Worm (Caenorhabditis elegans) whole organism, late embryonic: ENCODE data around the gene C28G1.2.
A peak's percentile ranks its signal among the peaks of the same experiment; 100 is the strongest.

Experiments
- K02D7.2 ChIP-seq: sonication (generic microtip); optimal IDR thresholded peaks from 2 replicates; lab custom pipeline; 2017; ENCODE audit warnings: mild to moderate bottlenecking, missing genetic modification characterization, missing compliant biosample characterization
- Y22D7AL.16 ChIP-seq: sonication (generic microtip); optimal IDR thresholded peaks from 2 replicates; lab custom pipeline; 2016; ENCODE audit warnings: missing genetic modification characterization, missing compliant biosample characterization
- ceh-18 ChIP-seq: sonication (generic microtip); optimal IDR thresholded peaks from 2 replicates; lab custom pipeline; 2016; ENCODE audit warnings: missing genetic modification characterization, missing compliant biosample characterization
- ceh-19 ChIP-seq: fragments of 200-800 bp; sonication (Bioruptor generic); optimal IDR thresholded peaks from 2 replicates; lab custom pipeline; 2018; ENCODE audit warnings: mild to moderate bottlenecking, missing genetic modification characterization, missing compliant biosample characterization
- ceh-22 ChIP-seq: sonication (generic microtip); optimal IDR thresholded peaks from 2 replicates; lab custom pipeline; 2017; ENCODE audit warnings: missing biosample characterization, missing genetic modification characterization
- ceh-31 ChIP-seq: sonication (generic microtip); optimal IDR thresholded peaks from 2 replicates; lab custom pipeline; 2016; ENCODE audit warnings: missing genetic modification characterization, missing compliant biosample characterization
- ceh-34 ChIP-seq: sonication (generic microtip); optimal IDR thresholded peaks from 2 replicates; lab custom pipeline; 2016; ENCODE audit warnings: mild to moderate bottlenecking, missing genetic modification characterization, missing compliant biosample characterization
- che-1 ChIP-seq: sonication (generic microtip); optimal IDR thresholded peaks from 2 replicates; lab custom pipeline; 2016; ENCODE audit warnings: mild to moderate bottlenecking, missing genetic modification characterization, missing compliant biosample characterization
- dve-1 ChIP-seq: sonication (generic microtip); optimal IDR thresholded peaks from 2 replicates; lab custom pipeline; 2017; ENCODE audit warnings: antibody characterized with exemption, mild to moderate bottlenecking, missing genetic modification characterization, missing compliant biosample characterization
- elt-4 ChIP-seq: sonication (generic microtip); optimal IDR thresholded peaks from 2 replicates; lab custom pipeline; 2016; ENCODE audit warnings: missing genetic modification characterization, missing compliant biosample characterization
- fkh-10 ChIP-seq: fragments of 150-350 bp; optimal IDR thresholded peaks from 2 replicates; lab custom pipeline; 2014; ENCODE audit warnings: missing biosample characterization, missing genetic modification reagents, missing genetic modification characterization
- hlh-15 ChIP-seq: sonication (generic microtip); optimal IDR thresholded peaks from 2 replicates; lab custom pipeline; 2016; ENCODE audit warnings: missing genetic modification characterization, missing compliant biosample characterization
- hlh-30 ChIP-seq: sonication (generic microtip); optimal IDR thresholded peaks from 2 replicates; lab custom pipeline; 2017; ENCODE audit warnings: antibody characterized with exemption, missing genetic modification characterization, missing compliant biosample characterization; ENCODE audit not compliant: insufficient read depth
- hlh-6 ChIP-seq: sonication (generic microtip); optimal IDR thresholded peaks from 2 replicates; lab custom pipeline; 2016; ENCODE audit warnings: missing genotype, missing genetic modification characterization, missing compliant biosample characterization
- hlh-8 ChIP-seq: sonication (generic microtip); optimal IDR thresholded peaks from 2 replicates; lab custom pipeline; 2016; ENCODE audit warnings: missing genotype, missing genetic modification characterization, missing compliant biosample characterization
- madf-2 ChIP-seq: sonication (generic microtip); optimal IDR thresholded peaks from 2 replicates; lab custom pipeline; 2017; ENCODE audit warnings: missing genetic modification characterization, missing compliant biosample characterization
- mec-3 ChIP-seq: sonication (generic microtip); optimal IDR thresholded peaks from 2 replicates; lab custom pipeline; 2016; ENCODE audit warnings: borderline replicate concordance, missing genetic modification characterization, missing compliant biosample characterization
- nfya-1 ChIP-seq: sonication (generic microtip); optimal IDR thresholded peaks from 2 replicates; lab custom pipeline; 2017; ENCODE audit warnings: missing genetic modification characterization, mild to moderate bottlenecking, missing compliant biosample characterization, antibody characterized with exemption, moderate library complexity
- npax-4 ChIP-seq: sonication (generic microtip); optimal IDR thresholded peaks from 2 replicates; lab custom pipeline; 2016; ENCODE audit warnings: missing genetic modification characterization, missing compliant biosample characterization
- odd-2 ChIP-seq: sonication (generic microtip); optimal IDR thresholded peaks from 2 replicates; lab custom pipeline; 2017; ENCODE audit warnings: antibody characterized with exemption, mild to moderate bottlenecking, missing genetic modification characterization, missing compliant biosample characterization
- pag-3 ChIP-seq: sonication (generic microtip); optimal IDR thresholded peaks from 2 replicates; lab custom pipeline; 2016; ENCODE audit warnings: missing compliant biosample characterization, missing genetic modification characterization, borderline replicate concordance
- pha-2 ChIP-seq: sonication (generic microtip); optimal IDR thresholded peaks from 2 replicates; lab custom pipeline; 2017; ENCODE audit warnings: mild to moderate bottlenecking, missing genetic modification characterization, missing compliant biosample characterization
- pqm-1 ChIP-seq: sonication (generic microtip); optimal IDR thresholded peaks from 2 replicates; lab custom pipeline; 2016; ENCODE audit warnings: missing genetic modification characterization, missing compliant biosample characterization
- ref-2 ChIP-seq: sonication (generic microtip); optimal IDR thresholded peaks from 2 replicates; lab custom pipeline; 2016; ENCODE audit warnings: missing genetic modification characterization, missing compliant biosample characterization
- rnt-1 ChIP-seq: sonication (generic microtip); optimal IDR thresholded peaks from 2 replicates; lab custom pipeline; 2016; ENCODE audit warnings: missing genetic modification characterization, missing compliant biosample characterization
- sdc-2 ChIP-seq: sonication (generic microtip); optimal IDR thresholded peaks from 2 replicates; lab custom pipeline; 2016; ENCODE audit warnings: missing genotype, missing genetic modification characterization, missing compliant biosample characterization
- sox-2 ChIP-seq: fragments of 200-800 bp; sonication (Bioruptor generic); IDR thresholded peaks from 2 replicates; pipeline ENCODE4 v1.3.6; 2022; ENCODE audit warnings: missing genetic modification reagents, missing genetic modification characterization, missing compliant biosample characterization
- sox-4 ChIP-seq: sonication (generic microtip); optimal IDR thresholded peaks from 2 replicates; lab custom pipeline; 2017; ENCODE audit warnings: mild to moderate bottlenecking, missing genetic modification characterization, inconsistent platforms, missing compliant biosample characterization
- syd-9 ChIP-seq: sonication (generic microtip); optimal IDR thresholded peaks from 2 replicates; lab custom pipeline; 2016; ENCODE audit warnings: mild to moderate bottlenecking, missing genetic modification characterization, moderate library complexity, missing compliant biosample characterization
- tbx-7 ChIP-seq: sonication (generic microtip); optimal IDR thresholded peaks from 2 replicates; lab custom pipeline; 2016; ENCODE audit warnings: missing genotype, missing genetic modification characterization, missing compliant biosample characterization
- ttx-3 ChIP-seq: sonication (generic microtip); optimal IDR thresholded peaks from 2 replicates; lab custom pipeline; 2016; ENCODE audit warnings: missing genetic modification reagents, missing genetic modification characterization, missing compliant biosample characterization
- unc-3 ChIP-seq, 2 experiments: fragments of 200-800 bp in 1 of 2; sonication (Bioruptor generic) in 1 of 2; sonication (generic microtip) in 1 of 2; conservative IDR thresholded peaks in 1 of 2; optimal IDR thresholded peaks in 1 of 2; 2 replicates each; pipeline versions ENCODE4 v1.3.6 to Lab custom; 2016 to 2022; ENCODE audit warnings: missing compliant biosample characterization in 2 of 2, missing genetic modification characterization in 2 of 2, missing genetic modification reagents in 1 of 2
- unc-42 ChIP-seq: sonication (generic microtip); optimal IDR thresholded peaks from 2 replicates; lab custom pipeline; 2016; ENCODE audit warnings: missing genotype, missing genetic modification characterization, missing compliant biosample characterization
- unc-55 ChIP-seq: sonication (generic microtip); optimal IDR thresholded peaks from 2 replicates; lab custom pipeline; 2017; ENCODE audit warnings: missing biosample characterization, missing genetic modification reagents, missing genetic modification characterization
- unc-86 ChIP-seq: sonication (generic microtip); optimal IDR thresholded peaks from 2 replicates; lab custom pipeline; 2016; ENCODE audit warnings: missing genetic modification characterization, missing compliant biosample characterization
- zip-5 ChIP-seq: sonication (generic microtip); optimal IDR thresholded peaks from 2 replicates; lab custom pipeline; 2016; ENCODE audit warnings: missing genetic modification characterization, missing compliant biosample characterization
- ztf-16 ChIP-seq: sonication (generic microtip); optimal IDR thresholded peaks from 2 replicates; lab custom pipeline; 2017; ENCODE audit warnings: missing genetic modification characterization, missing compliant biosample characterization

The C28G1.2 gene

DNA sequence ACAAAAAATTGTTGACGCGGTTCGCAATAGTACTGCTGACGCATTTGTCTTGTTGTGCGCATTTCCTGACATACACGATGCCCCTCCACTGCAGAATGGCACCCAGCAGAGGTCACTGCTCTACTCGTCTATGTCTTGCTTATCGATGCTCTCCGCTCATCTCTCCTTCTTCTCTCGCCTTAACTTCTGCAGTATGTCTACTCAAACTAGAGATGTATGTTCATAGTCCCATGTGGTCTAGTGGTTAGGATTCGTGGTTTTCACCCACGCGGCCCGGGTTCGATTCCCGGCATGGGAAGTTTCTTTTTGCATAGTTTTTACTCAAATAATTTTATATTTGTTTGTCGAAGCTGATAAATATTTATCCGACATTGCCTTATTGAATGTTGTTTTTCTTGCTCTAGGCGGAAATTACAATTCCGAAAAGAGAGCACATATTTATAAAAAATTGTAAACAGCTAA is at the start of gene C28G1.2 (continued):
- TF ChIP-seq sox-2 (GFP tag; lab: Robert Waterston, UW) (peak; percentile 86), ttx-3 (peak; percentile 95), pag-3 (tag; lab: Kevin White, UChicago) (peak; percentile 86), ref-2 (peak; percentile 98), pha-2 (peak; percentile 94), npax-4 (peak; percentile 85), hlh-15 (peak; percentile 91), unc-86 (tag; lab: Kevin White, UChicago) (peak; percentile 94), tbx-7 (tag; lab: Kevin White, UChicago) (peak; percentile 77), dve-1 (tag; lab: Kevin White, UChicago) (peak; percentile 89), che-1 (peak; percentile 93), fkh-10 (GFP tag; lab: Kevin White, UChicago) (peak; percentile 80), hlh-6 (tag; lab: Kevin White, UChicago) (peak; percentile 93), madf-2 (tag; lab: Kevin White, UChicago) (peak; percentile 93), hlh-30 (tag; lab: Kevin White, UChicago) (peak; percentile 76), zip-5 (tag; lab: Kevin White, UChicago) (peak; percentile 80), ceh-31 (tag; lab: Kevin White, UChicago) (peak; percentile 93)

- no peak for TF ChIP-seq ttx-3
- TF ChIP-seq unc-55 (GFP tag; lab: Kevin White, UChicago) = peak; percentile 51
These were observed 49.1 kb upstream of the C28G1.2 start for ce11 chrX:8786687-8787086.

DNA sequence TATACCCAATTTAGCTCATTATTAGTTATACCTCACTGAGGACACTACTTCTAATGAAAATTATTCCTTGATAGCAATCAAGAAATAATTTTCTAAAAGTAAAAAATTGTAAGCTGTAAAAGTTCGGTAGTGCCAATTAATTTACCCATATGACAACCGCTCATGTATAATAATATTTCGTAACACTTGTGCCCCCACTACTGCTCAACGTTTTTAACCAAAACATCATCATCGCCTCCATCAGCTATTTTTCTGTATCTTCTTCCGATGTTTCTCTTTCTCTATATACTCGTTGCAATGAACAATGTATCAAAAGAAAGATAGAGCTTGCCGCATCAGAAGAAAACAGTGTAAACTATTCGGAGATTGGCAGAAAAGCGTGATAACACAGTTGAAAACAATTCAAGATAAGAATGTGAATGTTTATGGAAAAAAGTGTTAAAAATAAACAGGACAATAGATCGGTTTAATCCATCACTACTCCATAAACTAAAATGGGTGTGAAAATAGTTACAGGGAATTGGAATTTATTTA is 48.1 kb upstream of the C28G1.2 start:
- TF ChIP-seq hlh-8 (no peak), unc-55 (GFP tag; lab: Kevin White, UChicago) (no peak), sdc-2 (tag; lab: Kevin White, UChicago) (no peak), unc-3 (GFP tag; conservative IDR thresholded peaks at IDR 0.05; lab: Robert Waterston, UW) (no peak), unc-3 (tag; optimal IDR thresholded peaks at IDR 0.05; lab: Kevin White, UChicago) (no peak)

- TF ChIP-seq mec-3 (tag; lab: Kevin White, UChicago) (no peak), ceh-19 (GFP tag; lab: Kevin White, UChicago) (no peak), ceh-34 (tag; lab: Kevin White, UChicago) (no peak), elt-4 (no peak), sox-4 (no peak), dve-1 (tag; lab: Kevin White, UChicago) (no peak), ztf-16 (tag; lab: Kevin White, UChicago) (no peak), odd-2 (tag; lab: Kevin White, UChicago) (no peak), nfya-1 (tag; lab: Kevin White, UChicago) (peak; percentile 40), K02D7.2 (no peak), npax-4 (no peak), hlh-8 (no peak), hlh-15 (no peak), syd-9 (tag; lab: Kevin White, UChicago) (peak; percentile 13), unc-42 (tag; lab: Kevin White, UChicago) (no peak), unc-55 (GFP tag; lab: Kevin White, UChicago) (peak; percentile 71), ceh-31 (tag; lab: Kevin White, UChicago) (no peak), ceh-22 (tag; lab: Kevin White, UChicago) (no peak), pqm-1 (tag; lab: Kevin White, UChicago) (no peak), sdc-2 (tag; lab: Kevin White, UChicago) (no peak), ceh-18 (peak; percentile 72), rnt-1 (tag; lab: Kevin White, UChicago) (peak; percentile 75), Y22D7AL.16 (tag; lab: Kevin White, UChicago) (no peak)
These were observed 46.8 kb upstream of the C28G1.2 start, which contains the start of gene unc-27 for ce11 chrX:8789014-8789506. TSS of gene unc-27 (plus strand) at chrX:8789456.
